Fruit fly (Drosophila melanogaster) whole organism, embryonic: ENCODE data around the gene CG12115.

Experiments
- ATbp ChIP-seq: fragments of 200-800 bp; sonication (Bioruptor generic); optimal IDR thresholded peaks from 2 replicates; lab custom pipeline; 2017; ENCODE audit warnings: missing biosample characterization, mild to moderate bottlenecking, missing genetic modification characterization, missing genetic modification reagents
- Aef1 ChIP-seq: fragments of 200-800 bp; sonication (Bioruptor generic); IDR thresholded peaks from 3 replicates; pipeline ENCODE4 v1.3.6; 2022; ENCODE audit warnings: missing biosample characterization, missing genetic modification characterization
- Atf3 ChIP-seq: fragments of 200-800 bp; sonication (Bioruptor generic); optimal IDR thresholded peaks from 3 replicates; lab custom pipeline; 2016; ENCODE audit warnings: missing biosample characterization, missing genetic modification characterization
- Blimp-1 ChIP-seq: fragments of 200-800 bp; sonication (Bioruptor generic); optimal IDR thresholded peaks from 3 replicates; lab custom pipeline; 2018; ENCODE audit warnings: missing biosample characterization, missing genetic modification characterization, mild to moderate bottlenecking, moderate library complexity, missing genetic modification reagents
- CG10366 ChIP-seq: fragments of 200-800 bp; sonication (Bioruptor generic); IDR thresholded peaks from 2 replicates; pipeline ENCODE4 v1.3.6; 2022; ENCODE audit warnings: missing biosample characterization, missing genetic modification characterization
- CG10543 ChIP-seq: fragments of 200-800 bp; sonication (Bioruptor generic); optimal IDR thresholded peaks from 3 replicates; lab custom pipeline; 2017; ENCODE audit warnings: missing biosample characterization, mild to moderate bottlenecking, missing genetic modification characterization, moderate library complexity
- CG12155 ChIP-seq: fragments of 200-800 bp; sonication (Bioruptor generic); optimal IDR thresholded peaks from 3 replicates; lab custom pipeline; 2016; ENCODE audit warnings: missing biosample characterization, missing genetic modification characterization
- CG12659 ChIP-seq: fragments of 200-800 bp; sonication (Bioruptor generic); optimal IDR thresholded peaks from 3 replicates; lab custom pipeline; 2017; ENCODE audit warnings: mild to moderate bottlenecking, missing biosample characterization, missing genetic modification reagents, missing genetic modification characterization
- CG13296 ChIP-seq: fragments of 200-800 bp; sonication (Bioruptor generic); optimal IDR thresholded peaks from 3 replicates; lab custom pipeline; 2018; ENCODE audit warnings: missing biosample characterization, mild to moderate bottlenecking, missing genetic modification characterization
- CG15269 ChIP-seq: fragments of 200-800 bp; sonication (Bioruptor generic); optimal IDR thresholded peaks from 2 replicates; lab custom pipeline; 2018; ENCODE audit warnings: missing biosample characterization, mild to moderate bottlenecking, missing genetic modification characterization, moderate library complexity
- CG1647 ChIP-seq: fragments of 200-800 bp; sonication (Bioruptor generic); optimal IDR thresholded peaks from 3 replicates; lab custom pipeline; 2016; ENCODE audit warnings: missing biosample characterization, missing genetic modification characterization
- CG18262 ChIP-seq: fragments of 200-800 bp; optimal IDR thresholded peaks from 3 replicates; lab custom pipeline; 2019; ENCODE audit warnings: missing biosample characterization, mild to moderate bottlenecking, missing genetic modification characterization, moderate library complexity
- CG2120 ChIP-seq: fragments of 200-800 bp; sonication (Bioruptor generic); optimal IDR thresholded peaks from 3 replicates; lab custom pipeline; 2016; ENCODE audit warnings: missing biosample characterization, missing genetic modification characterization
- CG3847 ChIP-seq: fragments of 200-800 bp; sonication (Bioruptor generic); IDR thresholded peaks from 2 replicates; pipeline ENCODE4 v1.3.6; 2022; ENCODE audit warnings: missing biosample characterization, missing genetic modification characterization
- CG43689 ChIP-seq: fragments of 200-800 bp; sonication (Bioruptor generic); IDR thresholded peaks from 2 replicates; pipeline ENCODE4 v1.3.6; 2022; ENCODE audit warnings: missing biosample characterization, missing genetic modification characterization
- CG4820 ChIP-seq: fragments of 200-800 bp; sonication (Bioruptor generic); optimal IDR thresholded peaks from 3 replicates; lab custom pipeline; 2016; ENCODE audit warnings: missing biosample characterization, missing genetic modification characterization
- CG6791 ChIP-seq: fragments of 200-800 bp; sonication (Bioruptor generic); IDR thresholded peaks from 3 replicates; pipeline ENCODE4 v1.3.6; 2022; ENCODE audit warnings: missing biosample characterization, missing genetic modification characterization; ENCODE audit not compliant: partially characterized antibody
- CG6813 ChIP-seq: fragments of 200-800 bp; sonication (Bioruptor generic); optimal IDR thresholded peaks from 2 replicates; lab custom pipeline; 2017; ENCODE audit warnings: missing biosample characterization, missing genetic modification characterization, mild to moderate bottlenecking, moderate library complexity, missing genetic modification reagents
- CG7372 ChIP-seq: fragments of 200-800 bp; sonication (Bioruptor generic); IDR thresholded peaks from 2 replicates; pipeline ENCODE4 v1.3.6; 2022; ENCODE audit warnings: missing biosample characterization, missing genetic modification characterization
- CG9817 ChIP-seq: fragments of 200-800 bp; sonication (Bioruptor generic); optimal IDR thresholded peaks from 2 replicates; lab custom pipeline; 2018; ENCODE audit warnings: missing biosample characterization, mild to moderate bottlenecking, missing genetic modification characterization, moderate library complexity
- Camta ChIP-seq: fragments of 200-800 bp; sonication (Bioruptor generic); optimal IDR thresholded peaks from 2 replicates; lab custom pipeline; 2016; ENCODE audit warnings: missing biosample characterization, missing genetic modification characterization
- CoRest ChIP-seq: fragments of 200-800 bp; sonication (Bioruptor generic); optimal IDR thresholded peaks from 3 replicates; lab custom pipeline; 2018; ENCODE audit warnings: missing biosample characterization, mild to moderate bottlenecking, missing genetic modification characterization, moderate library complexity
- Dll ChIP-seq: fragments of 200-800 bp; sonication (Bioruptor generic); IDR thresholded peaks from 4 replicates; pipeline ENCODE4 v1.3.6; 2022; ENCODE audit warnings: missing biosample characterization, missing genetic modification characterization; ENCODE audit not compliant: partially characterized antibody
- Doc2 ChIP-seq: fragments of 200-800 bp; sonication (Bioruptor generic); IDR thresholded peaks from 2 replicates; pipeline ENCODE4 v1.3.6; 2022; ENCODE audit warnings: missing biosample characterization, missing genetic modification characterization
- Ets65A ChIP-seq: fragments of 200-800 bp; sonication (Bioruptor generic); peaks from one replicate; lab custom pipeline; 2016; ENCODE audit warnings: missing biosample characterization, missing genetic modification characterization
- H2.0 ChIP-seq: fragments of 200-800 bp; sonication (Bioruptor generic); IDR thresholded peaks from 2 replicates; pipeline ENCODE4 v1.3.6; 2022; ENCODE audit warnings: missing biosample characterization, missing genetic modification characterization
- HmgZ ChIP-seq: fragments of 200-800 bp; sonication (Bioruptor generic); optimal IDR thresholded peaks from 2 replicates; lab custom pipeline; 2018; ENCODE audit warnings: missing biosample characterization, mild to moderate bottlenecking, missing genetic modification characterization
- Jarid2 ChIP-seq: fragments of 200-800 bp; sonication (Bioruptor generic); optimal IDR thresholded peaks from 3 replicates; lab custom pipeline; 2017; ENCODE audit warnings: mild to moderate bottlenecking, missing biosample characterization, missing genetic modification reagents, missing genetic modification characterization
- Lhr ChIP-seq: fragments of 200-800 bp; sonication (Bioruptor generic); optimal IDR thresholded peaks from 3 replicates; lab custom pipeline; 2017; ENCODE audit warnings: mild to moderate bottlenecking, missing biosample characterization, missing genetic modification reagents, missing genetic modification characterization
- Neu2 ChIP-seq: fragments of 200-800 bp; sonication (Bioruptor generic); optimal IDR thresholded peaks from 3 replicates; lab custom pipeline; 2016; ENCODE audit warnings: missing biosample characterization, missing genetic modification characterization, borderline replicate concordance
- Ravus ChIP-seq: fragments of 200-800 bp; sonication (Bioruptor generic); IDR thresholded peaks from 2 replicates; pipeline ENCODE4 v1.3.6; 2022; ENCODE audit warnings: missing biosample characterization, missing genetic modification characterization
- Tbp ChIP-seq: fragments of >200 bp; optimal IDR thresholded peaks from 2 replicates; lab custom pipeline; 2018; ENCODE audit warnings: missing biosample characterization, missing genetic modification characterization
- Xbp1 ChIP-seq: fragments of 200-800 bp; sonication (Bioruptor generic); optimal IDR thresholded peaks from 3 replicates; lab custom pipeline; 2016; ENCODE audit warnings: missing biosample characterization, mild to moderate bottlenecking, missing genetic modification characterization
- bbx ChIP-seq: fragments of 200-800 bp; sonication (Bioruptor generic); IDR thresholded peaks from 2 replicates; pipeline ENCODE4 v1.3.6; 2022; ENCODE audit warnings: missing biosample characterization, missing genetic modification characterization; ENCODE audit not compliant: partially characterized antibody
- btn ChIP-seq: fragments of 200-800 bp; sonication (Bioruptor generic); optimal IDR thresholded peaks from 2 replicates; lab custom pipeline; 2016; ENCODE audit warnings: missing biosample characterization, missing genetic modification characterization
- cas ChIP-seq: fragments of 200-800 bp; sonication (Bioruptor generic); IDR thresholded peaks from 2 replicates; pipeline ENCODE4 v1.3.6; 2022; ENCODE audit warnings: missing biosample characterization, missing genetic modification characterization
- cg ChIP-seq: fragments of 200-800 bp; sonication (Bioruptor generic); optimal IDR thresholded peaks from 3 replicates; lab custom pipeline; 2019; ENCODE audit warnings: missing biosample characterization, mild to moderate bottlenecking, missing genetic modification characterization, moderate library complexity
- fru ChIP-seq: fragments of >200 bp; optimal IDR thresholded peaks from 2 replicates; lab custom pipeline; 2017
- gsb ChIP-seq: fragments of 200-800 bp; sonication (Bioruptor generic); IDR thresholded peaks from 2 replicates; pipeline ENCODE4 v1.3.6; 2022; ENCODE audit warnings: missing biosample characterization, missing genetic modification characterization
- h ChIP-seq: fragments of >200 bp; optimal IDR thresholded peaks from 2 replicates; lab custom pipeline; 2017
- lbe ChIP-seq: fragments of 200-800 bp; sonication (Bioruptor generic); optimal IDR thresholded peaks from 2 replicates; lab custom pipeline; 2016; ENCODE audit warnings: missing biosample characterization, mild to moderate bottlenecking, missing genetic modification characterization
- nmo ChIP-seq: fragments of 200-800 bp; sonication (Bioruptor generic); optimal IDR thresholded peaks from 2 replicates; lab custom pipeline; 2018; ENCODE audit warnings: missing biosample characterization, mild to moderate bottlenecking, missing genetic modification characterization, moderate library complexity
- pum ChIP-seq: fragments of 200-800 bp; sonication (Bioruptor generic); optimal IDR thresholded peaks from 2 replicates; lab custom pipeline; 2016; ENCODE audit warnings: missing biosample characterization, missing genetic modification characterization
- salm ChIP-seq: fragments of 200-800 bp; sonication (Bioruptor generic); optimal IDR thresholded peaks from 2 replicates; lab custom pipeline; 2018; ENCODE audit warnings: missing biosample characterization, mild to moderate bottlenecking, missing genetic modification characterization
- sens ChIP-seq: fragments of 200-800 bp; sonication (Bioruptor generic); peaks from one replicate; lab custom pipeline; 2016; ENCODE audit warnings: missing biosample characterization, missing genetic modification characterization
- sim ChIP-seq: fragments of 200-800 bp; sonication (Bioruptor generic); IDR thresholded peaks from 2 replicates; pipeline ENCODE4 v1.3.6; 2022; ENCODE audit warnings: missing biosample characterization, missing genetic modification characterization
- stwl ChIP-seq: fragments of 200-800 bp; sonication (Bioruptor generic); optimal IDR thresholded peaks from 3 replicates; lab custom pipeline; 2018; ENCODE audit warnings: missing biosample characterization, mild to moderate bottlenecking, missing genetic modification characterization, moderate library complexity
- tin ChIP-seq: fragments of 200-800 bp; sonication (Bioruptor generic); optimal IDR thresholded peaks from 3 replicates; lab custom pipeline; 2016; ENCODE audit warnings: missing biosample characterization, missing genetic modification characterization
- tx ChIP-seq: fragments of 200-800 bp; sonication (Bioruptor generic); optimal IDR thresholded peaks from 2 replicates; lab custom pipeline; 2016; ENCODE audit warnings: missing biosample characterization, missing genetic modification characterization
- wek ChIP-seq: fragments of 200-800 bp; sonication (Bioruptor generic); optimal IDR thresholded peaks from 3 replicates; lab custom pipeline; 2018; ENCODE audit warnings: missing biosample characterization, mild to moderate bottlenecking, missing genetic modification characterization, moderate library complexity
- wor ChIP-seq: fragments of 200-800 bp; sonication (Bioruptor generic); IDR thresholded peaks from 2 replicates; pipeline ENCODE4 v1.3.6; 2022; ENCODE audit warnings: missing biosample characterization, missing genetic modification characterization
- zf30C ChIP-seq: fragments of 200-800 bp; sonication (Bioruptor generic); optimal IDR thresholded peaks from 3 replicates; lab custom pipeline; 2018; ENCODE audit warnings: missing biosample characterization, mild to moderate bottlenecking, missing genetic modification characterization

CG12115 gene

dm6 chrX:9196362-9196761, 6.0 kb upstream of the CG12115 start, which contains the start of gene CG12118 (continued):
- no peak for TF ChIP-seq Neu2 (GFP tag; lab: Kevin White, UChicago)
- TF ChIP-seq bbx (GFP tag; lab: Robert Waterston, UW), result peak; percentile 84
- peak; percentile 85 for TF ChIP-seq nmo (GFP tag; lab: Kevin White, UChicago)
- TF ChIP-seq sim (GFP tag; lab: Robert Waterston, UW), result no peak
- TF ChIP-seq Ets65A (GFP tag; lab: Kevin White, UChicago), result peak; percentile 18
- TF ChIP-seq pum (GFP tag; lab: Kevin White, UChicago), result no peak
- TF ChIP-seq Lhr (GFP tag; lab: Kevin White, UChicago), result peak; percentile 52
- no peak for TF ChIP-seq wek
- no peak for TF ChIP-seq zf30C (GFP tag; lab: Kevin White, UChicago)
- peak; percentile 30 for TF ChIP-seq ATbp
- TF ChIP-seq Jarid2 (GFP tag; lab: Kevin White, UChicago), result no peak
- TF ChIP-seq Dll (GFP tag; lab: Robert Waterston, UW), result peak; percentile 97
- peak; percentile 67 for TF ChIP-seq wor (GFP tag; lab: Robert Waterston, UW)
- TF ChIP-seq CG43689 (GFP tag; lab: Robert Waterston, UW), result peak; percentile 45; the same call in 1 of the 2 replicates
- peak; percentile 17 for TF ChIP-seq CG6813 (GFP tag; lab: Kevin White, UChicago)
- TF ChIP-seq h, result no peak
- peak; percentile 14 for TF ChIP-seq Camta (GFP tag; lab: Kevin White, UChicago)
- peak; percentile 84 for TF ChIP-seq CoRest (tag; lab: Kevin White, UChicago)
- peak; percentile 82 for TF ChIP-seq CG6791 (GFP tag; lab: Robert Waterston, UW)
- TF ChIP-seq stwl (tag; lab: Kevin White, UChicago), result peak; percentile 35
- TF ChIP-seq H2.0, result peak; percentile 87
- TF ChIP-seq cg (GFP tag; lab: Kevin White, UChicago), result no peak
- TF ChIP-seq salm (tag; lab: Kevin White, UChicago), result peak; percentile 23
- TF ChIP-seq CG18262 (tag; lab: Kevin White, UChicago), result peak; percentile 76
- TF ChIP-seq CG4820 (GFP tag; lab: Kevin White, UChicago), result peak; percentile 65
- TF ChIP-seq HmgZ, result peak; percentile 42
- TF ChIP-seq Tbp, result no peak
- peak; percentile 75 for TF ChIP-seq Aef1 (GFP tag; lab: Robert Waterston, UW)
- peak; percentile 75 for TF ChIP-seq CG15269 (tag; lab: Kevin White, UChicago)
- no peak for TF ChIP-seq Doc2
- peak; percentile 88 for TF ChIP-seq CG10366 (GFP tag; lab: Robert Waterston, UW)
- peak; percentile 55; the same call in 1 of the 2 replicates for TF ChIP-seq cas
- TF ChIP-seq CG3847 (GFP tag; lab: Robert Waterston, UW), result peak; percentile 80
- peak; percentile 79 for TF ChIP-seq tin (GFP tag; lab: Kevin White, UChicago)
- TF ChIP-seq CG1647 (GFP tag; lab: Kevin White, UChicago), result no peak
- peak; percentile 88 for TF ChIP-seq sens (GFP tag; lab: Kevin White, UChicago)
- peak; percentile 74 for TF ChIP-seq CG12659 (GFP tag; lab: Kevin White, UChicago)
- TF ChIP-seq CG2120 (GFP tag; lab: Kevin White, UChicago), result peak; percentile 86
- no peak for TF ChIP-seq fru
- TF ChIP-seq CG12155 (GFP tag; lab: Kevin White, UChicago), result peak; percentile 79
- no peak for TF ChIP-seq btn (GFP tag; lab: Kevin White, UChicago)
- TF ChIP-seq lbe (GFP tag; lab: Kevin White, UChicago), result peak; percentile 84
- peak; percentile 90 for TF ChIP-seq Xbp1
- peak; percentile 33; the same call in 1 of the 2 replicates for TF ChIP-seq gsb (GFP tag; lab: Robert Waterston, UW)
- peak; percentile 77 for TF ChIP-seq CG7372 (GFP tag; lab: Robert Waterston, UW)
- TF ChIP-seq Atf3 (GFP tag; lab: Kevin White, UChicago), result no peak
- TF ChIP-seq CG10543 (GFP tag; lab: Kevin White, UChicago), result peak; percentile 50
- TF ChIP-seq Blimp-1, result peak; percentile 78
- TF ChIP-seq Ravus (GFP tag; lab: Robert Waterston, UW), result no peak; the same call in 1 of the 2 replicates
- peak; percentile 71 for TF ChIP-seq CG13296 (GFP tag; lab: Kevin White, UChicago)
- peak; percentile 74 for TF ChIP-seq CG9817 (tag; lab: Kevin White, UChicago)
- TF ChIP-seq tx, result peak; percentile 12
